Worm (Caenorhabditis elegans) whole organism, late embryonic: ENCODE results near the gene R08C7.12.
A peak's percentile ranks its signal among the peaks of the same experiment; 100 is the strongest.

Experiments used
- F13H6.1 ChIP-seq: sonication (generic microtip); optimal IDR thresholded peaks from 2 replicates; lab custom pipeline; 2016; ENCODE audit warnings: missing genetic modification characterization, missing compliant biosample characterization
- K02D7.2 ChIP-seq: sonication (generic microtip); optimal IDR thresholded peaks from 2 replicates; lab custom pipeline; 2017; ENCODE audit warnings: mild to moderate bottlenecking, missing genetic modification characterization, missing compliant biosample characterization
- K09A11.1 ChIP-seq: sonication (generic microtip); optimal IDR thresholded peaks from 2 replicates; lab custom pipeline; 2017; ENCODE audit warnings: antibody characterized with exemption, mild to moderate bottlenecking, missing genetic modification characterization, missing compliant biosample characterization; ENCODE audit not compliant: insufficient read depth
- T23F11.4 ChIP-seq: fragments of 200-800 bp; sonication (Bioruptor generic); optimal IDR thresholded peaks from 2 replicates; lab custom pipeline; 2018; ENCODE audit warnings: mild to moderate bottlenecking, missing genetic modification characterization, missing compliant biosample characterization
- Y22D7AL.16 ChIP-seq: sonication (generic microtip); optimal IDR thresholded peaks from 2 replicates; lab custom pipeline; 2016; ENCODE audit warnings: missing genetic modification characterization, missing compliant biosample characterization
- ama-1 ChIP-seq: fragments of 150-350 bp; optimal IDR thresholded peaks from 2 replicates; lab custom pipeline; 2014
- ceh-18 ChIP-seq: sonication (generic microtip); optimal IDR thresholded peaks from 2 replicates; lab custom pipeline; 2016; ENCODE audit warnings: missing genetic modification characterization, missing compliant biosample characterization
- ceh-19 ChIP-seq: fragments of 200-800 bp; sonication (Bioruptor generic); optimal IDR thresholded peaks from 2 replicates; lab custom pipeline; 2018; ENCODE audit warnings: mild to moderate bottlenecking, missing genetic modification characterization, missing compliant biosample characterization
- ceh-2 ChIP-seq: sonication (generic microtip); optimal IDR thresholded peaks from 2 replicates; lab custom pipeline; 2016; ENCODE audit warnings: missing genotype, missing genetic modification characterization, missing compliant biosample characterization
- ceh-24 ChIP-seq: sonication (generic microtip); optimal IDR thresholded peaks from 2 replicates; lab custom pipeline; 2016; ENCODE audit warnings: mild to moderate bottlenecking, missing genetic modification characterization, missing compliant biosample characterization
- ceh-31 ChIP-seq: sonication (generic microtip); optimal IDR thresholded peaks from 2 replicates; lab custom pipeline; 2016; ENCODE audit warnings: missing genetic modification characterization, missing compliant biosample characterization
- ceh-45 ChIP-seq: fragments of 200-800 bp; sonication (Bioruptor generic); IDR thresholded peaks from 2 replicates; pipeline ENCODE4 v1.3.6; 2022; ENCODE audit warnings: missing genetic modification reagents, missing genetic modification characterization, missing compliant biosample characterization
- ceh-48 ChIP-seq: sonication (generic microtip); optimal IDR thresholded peaks from 2 replicates; lab custom pipeline; 2016; ENCODE audit warnings: missing genetic modification characterization, inconsistent platforms, missing compliant biosample characterization
- ceh-6 ChIP-seq: fragments of 200-800 bp; sonication (Bioruptor generic); optimal IDR thresholded peaks from 2 replicates; lab custom pipeline; 2018; ENCODE audit warnings: mild to moderate bottlenecking, missing genetic modification characterization, missing compliant biosample characterization
- ceh-9 ChIP-seq: sonication (generic microtip); optimal IDR thresholded peaks from 2 replicates; lab custom pipeline; 2016; ENCODE audit warnings: mild to moderate bottlenecking, missing genetic modification characterization, inconsistent platforms, missing compliant biosample characterization
- che-1 ChIP-seq: sonication (generic microtip); optimal IDR thresholded peaks from 2 replicates; lab custom pipeline; 2016; ENCODE audit warnings: mild to moderate bottlenecking, missing genetic modification characterization, missing compliant biosample characterization
- dmd-4 ChIP-seq: sonication (generic microtip); optimal IDR thresholded peaks from 2 replicates; lab custom pipeline; 2016; ENCODE audit warnings: borderline replicate concordance, missing genetic modification characterization, missing compliant biosample characterization
- dve-1 ChIP-seq: sonication (generic microtip); optimal IDR thresholded peaks from 2 replicates; lab custom pipeline; 2017; ENCODE audit warnings: antibody characterized with exemption, mild to moderate bottlenecking, missing genetic modification characterization, missing compliant biosample characterization
- elt-2 ChIP-seq: sonication (generic microtip); optimal IDR thresholded peaks from 2 replicates; lab custom pipeline; 2016; ENCODE audit warnings: missing genetic modification reagents, missing genetic modification characterization, missing compliant biosample characterization
- ets-4 ChIP-seq: sonication (generic microtip); optimal IDR thresholded peaks from 2 replicates; lab custom pipeline; 2016; ENCODE audit warnings: missing genetic modification characterization, missing compliant biosample characterization
- fkh-10 ChIP-seq: fragments of 150-350 bp; optimal IDR thresholded peaks from 2 replicates; lab custom pipeline; 2014; ENCODE audit warnings: missing biosample characterization, missing genetic modification reagents, missing genetic modification characterization
- fkh-6 ChIP-seq: sonication (generic microtip); optimal IDR thresholded peaks from 2 replicates; lab custom pipeline; 2016; ENCODE audit warnings: missing genetic modification characterization, missing compliant biosample characterization
- gmeb-2 ChIP-seq: sonication (generic microtip); optimal IDR thresholded peaks from 2 replicates; lab custom pipeline; 2016; ENCODE audit warnings: missing genetic modification characterization, inconsistent platforms, missing compliant biosample characterization
- hlh-13 ChIP-seq: fragments of 200-800 bp; sonication (Bioruptor generic); optimal IDR thresholded peaks from 2 replicates; lab custom pipeline; 2018; ENCODE audit warnings: mild to moderate bottlenecking, missing genetic modification characterization, missing compliant biosample characterization
- hlh-15 ChIP-seq: sonication (generic microtip); optimal IDR thresholded peaks from 2 replicates; lab custom pipeline; 2016; ENCODE audit warnings: missing genetic modification characterization, missing compliant biosample characterization
- hlh-30 ChIP-seq: sonication (generic microtip); optimal IDR thresholded peaks from 2 replicates; lab custom pipeline; 2017; ENCODE audit warnings: antibody characterized with exemption, missing genetic modification characterization, missing compliant biosample characterization; ENCODE audit not compliant: insufficient read depth
- hlh-6 ChIP-seq: sonication (generic microtip); optimal IDR thresholded peaks from 2 replicates; lab custom pipeline; 2016; ENCODE audit warnings: missing genotype, missing genetic modification characterization, missing compliant biosample characterization
- lim-6 ChIP-seq: sonication (generic microtip); optimal IDR thresholded peaks from 2 replicates; lab custom pipeline; 2016; ENCODE audit warnings: missing genetic modification characterization, missing compliant biosample characterization
- lin-11 ChIP-seq: fragments of 200-800 bp; sonication (Bioruptor generic); optimal IDR thresholded peaks from 2 replicates; lab custom pipeline; 2018; ENCODE audit warnings: mild to moderate bottlenecking, missing genetic modification characterization, missing compliant biosample characterization
- mec-3 ChIP-seq: sonication (generic microtip); optimal IDR thresholded peaks from 2 replicates; lab custom pipeline; 2016; ENCODE audit warnings: borderline replicate concordance, missing genetic modification characterization, missing compliant biosample characterization
- nfya-1 ChIP-seq: sonication (generic microtip); optimal IDR thresholded peaks from 2 replicates; lab custom pipeline; 2017; ENCODE audit warnings: missing genetic modification characterization, mild to moderate bottlenecking, missing compliant biosample characterization, antibody characterized with exemption, moderate library complexity
- npax-4 ChIP-seq: sonication (generic microtip); optimal IDR thresholded peaks from 2 replicates; lab custom pipeline; 2016; ENCODE audit warnings: missing genetic modification characterization, missing compliant biosample characterization
- odd-2 ChIP-seq: sonication (generic microtip); optimal IDR thresholded peaks from 2 replicates; lab custom pipeline; 2017; ENCODE audit warnings: antibody characterized with exemption, mild to moderate bottlenecking, missing genetic modification characterization, missing compliant biosample characterization
- pag-3 ChIP-seq: sonication (generic microtip); optimal IDR thresholded peaks from 2 replicates; lab custom pipeline; 2016; ENCODE audit warnings: missing compliant biosample characterization, missing genetic modification characterization, borderline replicate concordance
- pat-9 ChIP-seq: fragments of 200-800 bp; sonication (Bioruptor generic); optimal IDR thresholded peaks from 2 replicates; lab custom pipeline; 2018; ENCODE audit warnings: mild to moderate bottlenecking, missing genetic modification characterization, moderate library complexity, missing compliant biosample characterization
- pha-2 ChIP-seq: sonication (generic microtip); optimal IDR thresholded peaks from 2 replicates; lab custom pipeline; 2017; ENCODE audit warnings: mild to moderate bottlenecking, missing genetic modification characterization, missing compliant biosample characterization
- pha-4 ChIP-seq: fragments of 150-350 bp; optimal IDR thresholded peaks from 2 replicates; lab custom pipeline; 2018; ENCODE audit warnings: missing biosample characterization, missing genetic modification reagents, missing genetic modification characterization
- pros-1 ChIP-seq: fragments of 150-350 bp; optimal IDR thresholded peaks from 2 replicates; lab custom pipeline; 2014; ENCODE audit warnings: missing biosample characterization, missing genetic modification reagents, missing genetic modification characterization
- rnt-1 ChIP-seq: sonication (generic microtip); optimal IDR thresholded peaks from 2 replicates; lab custom pipeline; 2016; ENCODE audit warnings: missing genetic modification characterization, missing compliant biosample characterization
- sox-2 ChIP-seq: fragments of 200-800 bp; sonication (Bioruptor generic); IDR thresholded peaks from 2 replicates; pipeline ENCODE4 v1.3.6; 2022; ENCODE audit warnings: missing genetic modification reagents, missing genetic modification characterization, missing compliant biosample characterization
- sox-4 ChIP-seq: sonication (generic microtip); optimal IDR thresholded peaks from 2 replicates; lab custom pipeline; 2017; ENCODE audit warnings: mild to moderate bottlenecking, missing genetic modification characterization, inconsistent platforms, missing compliant biosample characterization
- tbx-2 ChIP-seq: sonication (generic microtip); optimal IDR thresholded peaks from 2 replicates; lab custom pipeline; 2016; ENCODE audit warnings: missing genetic modification characterization, missing compliant biosample characterization
- ttx-3 ChIP-seq: sonication (generic microtip); optimal IDR thresholded peaks from 2 replicates; lab custom pipeline; 2016; ENCODE audit warnings: missing genetic modification reagents, missing genetic modification characterization, missing compliant biosample characterization
- unc-3 ChIP-seq, 2 experiments: fragments of 200-800 bp in 1 of 2; sonication (Bioruptor generic) in 1 of 2; sonication (generic microtip) in 1 of 2; conservative IDR thresholded peaks in 1 of 2; optimal IDR thresholded peaks in 1 of 2; 2 replicates each; pipeline versions ENCODE4 v1.3.6 to Lab custom; 2016 to 2022; ENCODE audit warnings: missing compliant biosample characterization in 2 of 2, missing genetic modification characterization in 2 of 2, missing genetic modification reagents in 1 of 2
- unc-42 ChIP-seq: sonication (generic microtip); optimal IDR thresholded peaks from 2 replicates; lab custom pipeline; 2016; ENCODE audit warnings: missing genotype, missing genetic modification characterization, missing compliant biosample characterization
- unc-55 ChIP-seq: sonication (generic microtip); optimal IDR thresholded peaks from 2 replicates; lab custom pipeline; 2017; ENCODE audit warnings: missing biosample characterization, missing genetic modification reagents, missing genetic modification characterization
- unc-86 ChIP-seq: sonication (generic microtip); optimal IDR thresholded peaks from 2 replicates; lab custom pipeline; 2016; ENCODE audit warnings: missing genetic modification characterization, missing compliant biosample characterization
- ztf-16 ChIP-seq: sonication (generic microtip); optimal IDR thresholded peaks from 2 replicates; lab custom pipeline; 2017; ENCODE audit warnings: missing genetic modification characterization, missing compliant biosample characterization

The R08C7.12 gene

ce11 chrIV:4448343-4448742 lies 1.2 kb upstream of the R08C7.12 start:
- peak; percentile 10 for TF ChIP-seq unc-42 (tag; lab: Kevin White, UChicago)
- TF ChIP-seq unc-86 (tag; lab: Kevin White, UChicago), result no peak
- TF ChIP-seq F13H6.1 (tag; lab: Kevin White, UChicago), result no peak
- no peak for TF ChIP-seq gmeb-2 (tag; lab: Kevin White, UChicago)
- TF ChIP-seq pag-3 (tag; lab: Kevin White, UChicago), result no peak
- TF ChIP-seq che-1 (tag; lab: Kevin White, UChicago), result no peak
- TF ChIP-seq pat-9 (tag; lab: Kevin White, UChicago), result no peak
- no peak for TF ChIP-seq hlh-13 (GFP tag; lab: Kevin White, UChicago)
- TF ChIP-seq lim-6 (tag; lab: Kevin White, UChicago), result no peak
- TF ChIP-seq lin-11 (tag; lab: Kevin White, UChicago), result no peak
- TF ChIP-seq hlh-30 (tag; lab: Kevin White, UChicago), result peak; percentile 45
- no peak for TF ChIP-seq rnt-1 (tag; lab: Kevin White, UChicago)
- TF ChIP-seq ama-1 (lab: Kevin White, UChicago), result no peak
- peak; percentile 3 for TF ChIP-seq ceh-31 (tag; lab: Kevin White, UChicago)
- no peak for TF ChIP-seq dmd-4 (tag; lab: Kevin White, UChicago)
- TF ChIP-seq ceh-2, result no peak
- no peak for TF ChIP-seq unc-55 (GFP tag; lab: Kevin White, UChicago)
- no peak for TF ChIP-seq ttx-3 (tag; lab: Kevin White, UChicago)
- TF ChIP-seq nfya-1 (tag; lab: Kevin White, UChicago), result no peak
- TF ChIP-seq K09A11.1 (tag; lab: Kevin White, UChicago), result no peak
- TF ChIP-seq ceh-24 (tag; lab: Kevin White, UChicago), result no peak
- TF ChIP-seq ceh-48 (tag; lab: Kevin White, UChicago), result no peak
- TF ChIP-seq ceh-19 (GFP tag; lab: Kevin White, UChicago), result no peak
- no peak for TF ChIP-seq ztf-16 (tag; lab: Kevin White, UChicago)
- TF ChIP-seq hlh-6 (tag; lab: Kevin White, UChicago), result no peak
- peak; percentile 13 for TF ChIP-seq tbx-2 (tag; lab: Kevin White, UChicago)
- peak; percentile 73 for TF ChIP-seq sox-2
- no peak for TF ChIP-seq ceh-9 (tag; lab: Kevin White, UChicago)
- no peak for TF ChIP-seq pros-1 (tag; lab: Kevin White, UChicago)
- TF ChIP-seq ceh-45 (GFP tag; lab: Robert Waterston, UW), result no peak
- TF ChIP-seq ets-4, result no peak

- TF ChIP-seq fkh-10, result no peak
- TF ChIP-seq pha-2 (tag; lab: Kevin White, UChicago), result no peak
- TF ChIP-seq F13H6.1 (tag; lab: Kevin White, UChicago), result no peak
- TF ChIP-seq mec-3 (tag; lab: Kevin White, UChicago), result no peak
- no peak for TF ChIP-seq ceh-6 (GFP tag; lab: Kevin White, UChicago)
- peak; percentile 75 for TF ChIP-seq elt-2
Measured at ce11 chrIV:4449843-4450242, 304 bp downstream of the R08C7.12 start.

- TF ChIP-seq ceh-6 (GFP tag; lab: Kevin White, UChicago) (no peak), unc-55 (GFP tag; lab: Kevin White, UChicago) (no peak), pha-4 (tag; lab: Kevin White, UChicago) (no peak), ceh-45 (GFP tag; lab: Robert Waterston, UW) (no peak), Y22D7AL.16 (no peak), sox-4 (tag; lab: Kevin White, UChicago) (no peak), npax-4 (tag; lab: Kevin White, UChicago) (no peak), K02D7.2 (tag; lab: Kevin White, UChicago) (no peak), T23F11.4 (GFP tag; lab: Kevin White, UChicago) (no peak), hlh-6 (tag; lab: Kevin White, UChicago) (no peak), unc-3 (GFP tag; conservative IDR thresholded peaks at IDR 0.05; lab: Robert Waterston, UW) (no peak), unc-3 (tag; optimal IDR thresholded peaks at IDR 0.05; lab: Kevin White, UChicago) (no peak), dve-1 (no peak), hlh-15 (tag; lab: Kevin White, UChicago) (no peak), lin-11 (tag; lab: Kevin White, UChicago) (no peak), odd-2 (tag; lab: Kevin White, UChicago) (no peak), fkh-6 (tag; lab: Kevin White, UChicago) (no peak), ceh-18 (tag; lab: Kevin White, UChicago) (no peak), mec-3 (tag; lab: Kevin White, UChicago) (no peak)
Measured at ce11 chrIV:4451576-4451975, 2.0 kb downstream of the R08C7.12 start, which contains the start of gene R08C7.1. TSS of gene R08C7.1 (plus strand) at chrIV:4451876.
